Worm (Caenorhabditis elegans) whole organism, late embryonic: ENCODE results near the gene asp-13.

Experiments
- Y22D7AL.16 ChIP-seq: sonication (generic microtip); optimal IDR thresholded peaks from 2 replicates; lab custom pipeline; 2016; ENCODE audit warnings: missing genetic modification characterization, missing compliant biosample characterization
- ama-1 ChIP-seq: fragments of 150-350 bp; optimal IDR thresholded peaks from 2 replicates; lab custom pipeline; 2014
- dve-1 ChIP-seq: sonication (generic microtip); optimal IDR thresholded peaks from 2 replicates; lab custom pipeline; 2017; ENCODE audit warnings: antibody characterized with exemption, mild to moderate bottlenecking, missing genetic modification characterization, missing compliant biosample characterization
- fkh-10 ChIP-seq: fragments of 150-350 bp; optimal IDR thresholded peaks from 2 replicates; lab custom pipeline; 2014; ENCODE audit warnings: missing biosample characterization, missing genetic modification reagents, missing genetic modification characterization
- fkh-6 ChIP-seq: sonication (generic microtip); optimal IDR thresholded peaks from 2 replicates; lab custom pipeline; 2016; ENCODE audit warnings: missing genetic modification characterization, missing compliant biosample characterization
- hlh-30 ChIP-seq: sonication (generic microtip); optimal IDR thresholded peaks from 2 replicates; lab custom pipeline; 2017; ENCODE audit warnings: antibody characterized with exemption, missing genetic modification characterization, missing compliant biosample characterization; ENCODE audit not compliant: insufficient read depth
- mec-3 ChIP-seq: sonication (generic microtip); optimal IDR thresholded peaks from 2 replicates; lab custom pipeline; 2016; ENCODE audit warnings: borderline replicate concordance, missing genetic modification characterization, missing compliant biosample characterization
- nfya-1 ChIP-seq: sonication (generic microtip); optimal IDR thresholded peaks from 2 replicates; lab custom pipeline; 2017; ENCODE audit warnings: missing genetic modification characterization, mild to moderate bottlenecking, missing compliant biosample characterization, antibody characterized with exemption, moderate library complexity
- nhr-11 ChIP-seq: fragments of 150-350 bp; optimal IDR thresholded peaks from 2 replicates; lab custom pipeline; 2014; ENCODE audit warnings: missing biosample characterization, missing genetic modification characterization
- odd-2 ChIP-seq: sonication (generic microtip); optimal IDR thresholded peaks from 2 replicates; lab custom pipeline; 2017; ENCODE audit warnings: antibody characterized with exemption, mild to moderate bottlenecking, missing genetic modification characterization, missing compliant biosample characterization
- pat-9 ChIP-seq: fragments of 200-800 bp; sonication (Bioruptor generic); optimal IDR thresholded peaks from 2 replicates; lab custom pipeline; 2018; ENCODE audit warnings: mild to moderate bottlenecking, missing genetic modification characterization, moderate library complexity, missing compliant biosample characterization
- pha-4 ChIP-seq: fragments of 150-350 bp; optimal IDR thresholded peaks from 2 replicates; lab custom pipeline; 2018; ENCODE audit warnings: missing biosample characterization, missing genetic modification reagents, missing genetic modification characterization

DNA sequence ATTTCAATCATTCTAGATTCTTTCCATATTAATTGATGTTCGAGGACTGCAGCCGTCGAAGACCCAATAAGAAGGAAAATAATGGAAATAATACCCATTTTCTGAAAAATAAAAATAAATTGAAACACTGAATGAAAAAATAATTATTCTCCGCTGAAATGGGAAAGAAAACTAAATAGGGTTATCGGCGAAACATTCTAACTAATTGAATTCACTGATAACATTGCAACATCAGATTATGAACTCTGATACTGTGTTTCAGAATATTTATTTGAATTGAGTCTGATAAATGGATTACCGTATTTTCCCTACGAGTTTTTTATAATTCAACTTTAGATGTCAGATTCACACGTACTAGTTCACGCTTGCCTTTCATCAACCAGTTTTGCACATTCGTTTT lies at the start of gene asp-13:
- no peak for TF ChIP-seq hlh-30 (tag; lab: Kevin White, UChicago)
- TF ChIP-seq mec-3 (tag; lab: Kevin White, UChicago), result no peak
- no peak for TF ChIP-seq fkh-6 (tag; lab: Kevin White, UChicago)
- TF ChIP-seq nfya-1 (tag; lab: Kevin White, UChicago), result no peak
- no peak for TF ChIP-seq nhr-11 (tag; lab: Kevin White, UChicago)
- no peak for TF ChIP-seq pha-4 (tag; lab: Kevin White, UChicago)
- TF ChIP-seq ama-1 (lab: Kevin White, UChicago), result no peak
- TF ChIP-seq fkh-10 (GFP tag; lab: Kevin White, UChicago), result no peak
- no peak for TF ChIP-seq Y22D7AL.16
- no peak for TF ChIP-seq pat-9
- TF ChIP-seq dve-1 (tag; lab: Kevin White, UChicago), result no peak
- TF ChIP-seq odd-2 (tag; lab: Kevin White, UChicago), result no peak
